Fruit fly (Drosophila melanogaster): ENCODE data around the gene CG31415.
A peak's percentile ranks its signal among the peaks of the same experiment; 100 is the strongest.

CG31415 gene

dm6 chr3R:9743217-9743616 is at the start of gene CG31415:
CG31415 (plus strand) TSS chr3R:9743517.
- TF ChIP-seq usp (GFP tag; optimal IDR thresholded peaks at IDR 0.05) (no peak), pan (optimal IDR thresholded peaks at IDR 0.05) (no peak), EcR (GFP tag; optimal IDR thresholded peaks at IDR 0.05) (no peak), CG8478 (optimal IDR thresholded peaks at IDR 0.05) (no peak), psq (optimal IDR thresholded peaks at IDR 0.05) (no peak), Dll (optimal IDR thresholded peaks at IDR 0.05) (no peak)

dm6 chr3R:9694999-9695398 is 48.3 kb upstream of the CG31415 start:
- no peak for TF ChIP-seq psq (optimal IDR thresholded peaks at IDR 0.05)
- TF ChIP-seq usp (GFP tag; optimal IDR thresholded peaks at IDR 0.05): no peak
- TF ChIP-seq pan (optimal IDR thresholded peaks at IDR 0.05): no peak
- TF ChIP-seq Dll (optimal IDR thresholded peaks at IDR 0.05): no peak
- no peak for TF ChIP-seq EcR (GFP tag; optimal IDR thresholded peaks at IDR 0.05)
- no peak for TF ChIP-seq CG8478 (optimal IDR thresholded peaks at IDR 0.05)

DNA sequence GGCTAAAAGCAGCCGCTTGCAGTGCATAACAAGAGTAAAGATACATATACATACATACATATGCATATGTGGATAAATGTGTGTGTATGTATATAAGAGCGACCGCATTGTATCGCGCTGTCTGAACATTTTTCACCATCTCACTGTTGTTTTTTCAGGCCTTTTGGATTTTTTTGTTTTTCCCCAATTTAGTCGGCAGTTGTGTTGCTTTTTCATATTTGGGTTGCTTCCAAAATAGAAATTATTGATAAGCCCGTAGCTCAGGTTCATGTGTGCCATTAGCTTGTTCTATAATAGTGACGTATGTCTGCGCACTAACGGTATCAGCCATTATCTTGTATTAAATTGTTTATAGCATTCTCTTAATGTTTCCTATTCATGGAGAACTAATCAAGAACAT is 42.8 kb upstream of the CG31415 start:
- TF ChIP-seq EcR (GFP tag; optimal IDR thresholded peaks at IDR 0.05) (no peak), pan (optimal IDR thresholded peaks at IDR 0.05) (no peak), usp (GFP tag; optimal IDR thresholded peaks at IDR 0.05) (no peak), Dll (optimal IDR thresholded peaks at IDR 0.05) (no peak), CG8478 (optimal IDR thresholded peaks at IDR 0.05) (no peak)

- no peak for TF ChIP-seq usp (GFP tag; optimal IDR thresholded peaks at IDR 0.05)
- no peak for TF ChIP-seq EcR (GFP tag; optimal IDR thresholded peaks at IDR 0.05)
- no peak for TF ChIP-seq CG8478 (optimal IDR thresholded peaks at IDR 0.05)
- no peak for TF ChIP-seq psq (optimal IDR thresholded peaks at IDR 0.05)
- no peak for TF ChIP-seq pan (optimal IDR thresholded peaks at IDR 0.05)
- TF ChIP-seq Dll (optimal IDR thresholded peaks at IDR 0.05): no peak
Measured at dm6 chr3R:9701148-9701703, 42.1 kb upstream of the CG31415 start.

DNA sequence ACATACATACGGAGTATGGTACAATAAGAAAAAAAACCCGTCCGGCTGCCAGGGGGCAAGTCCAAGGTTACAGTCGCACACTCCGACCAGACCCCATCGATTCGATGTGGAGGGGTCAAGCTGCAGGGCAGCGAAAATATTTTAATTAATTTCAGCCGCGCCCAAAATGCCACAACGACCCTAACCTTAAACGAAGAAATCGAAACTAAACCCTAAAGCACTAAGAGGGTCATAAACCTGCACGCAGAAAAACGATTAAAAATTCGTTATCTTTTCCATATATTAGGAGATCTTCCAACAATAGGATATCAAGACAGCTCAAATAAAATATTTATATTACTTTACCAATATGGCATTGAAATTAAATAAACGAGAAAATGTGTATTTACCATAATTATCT is 41.4 kb upstream of the CG31415 start:
- TF ChIP-seq CG8478 (optimal IDR thresholded peaks at IDR 0.05): no peak
- no peak for TF ChIP-seq EcR (GFP tag; optimal IDR thresholded peaks at IDR 0.05)
- TF ChIP-seq Dll (optimal IDR thresholded peaks at IDR 0.05): no peak
- TF ChIP-seq pan (optimal IDR thresholded peaks at IDR 0.05): no peak
- TF ChIP-seq usp (GFP tag; optimal IDR thresholded peaks at IDR 0.05): no peak
- TF ChIP-seq psq (optimal IDR thresholded peaks at IDR 0.05): no peak

dm6 chr3R:9702567-9702966 is 40.8 kb upstream of the CG31415 start:
- TF ChIP-seq usp (GFP tag; optimal IDR thresholded peaks at IDR 0.05) (no peak), psq (optimal IDR thresholded peaks at IDR 0.05) (no peak), CG8478 (optimal IDR thresholded peaks at IDR 0.05) (no peak), Dll (optimal IDR thresholded peaks at IDR 0.05) (no peak), pan (optimal IDR thresholded peaks at IDR 0.05) (no peak), EcR (GFP tag; optimal IDR thresholded peaks at IDR 0.05) (no peak)

- TF ChIP-seq Dll (optimal IDR thresholded peaks at IDR 0.05) (no peak), CG8478 (optimal IDR thresholded peaks at IDR 0.05) (no peak), EcR (GFP tag; optimal IDR thresholded peaks at IDR 0.05) (no peak), usp (GFP tag; optimal IDR thresholded peaks at IDR 0.05) (no peak), psq (optimal IDR thresholded peaks at IDR 0.05) (no peak), pan (optimal IDR thresholded peaks at IDR 0.05) (no peak)
Measured at dm6 chr3R:9703273-9703672, 40.0 kb upstream of the CG31415 start.

- TF ChIP-seq EcR (GFP tag; optimal IDR thresholded peaks at IDR 0.05): no peak
- no peak for TF ChIP-seq usp (GFP tag; optimal IDR thresholded peaks at IDR 0.05)
- peak; percentile 30 for TF ChIP-seq CG8478 (optimal IDR thresholded peaks at IDR 0.05)
- peak; percentile 14 for TF ChIP-seq Dll (optimal IDR thresholded peaks at IDR 0.05)
- no peak for TF ChIP-seq psq (optimal IDR thresholded peaks at IDR 0.05)
- TF ChIP-seq pan (optimal IDR thresholded peaks at IDR 0.05): no peak
Measured at dm6 chr3R:9704183-9705007, 38.9 kb upstream of the CG31415 start.

DNA sequence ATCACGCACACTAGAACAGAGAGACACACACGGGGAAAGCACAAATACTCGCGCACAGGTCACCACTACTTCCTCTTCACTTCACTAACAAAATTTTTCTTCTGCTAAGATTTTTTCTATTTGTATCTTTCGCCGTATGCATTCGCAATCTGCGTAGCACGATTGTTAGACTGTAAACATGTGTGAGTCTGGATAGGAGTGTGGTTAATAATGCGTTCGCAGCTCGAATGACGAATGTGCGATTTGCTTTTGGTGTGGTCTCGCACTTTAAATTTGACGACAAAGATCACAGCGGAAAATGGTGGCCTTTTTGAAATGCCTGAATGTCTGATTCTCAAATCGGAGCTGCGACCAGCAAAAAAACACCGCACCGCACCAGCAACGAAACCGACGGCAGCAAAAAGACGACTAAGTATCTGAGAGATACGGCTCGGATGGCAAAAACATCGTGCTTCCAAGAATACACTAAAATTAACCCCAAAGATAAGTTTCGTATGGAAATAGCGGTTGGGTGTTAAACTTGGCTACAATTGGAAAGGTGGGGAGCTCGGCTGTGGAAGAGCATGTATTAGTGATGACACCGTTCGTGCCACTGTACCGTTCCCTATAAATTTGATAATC is 38.2 kb upstream of the CG31415 start, which contains the start of gene Unc-115a:
Gene Unc-115a, minus strand, starts transcription at position 410 of the 621 bp plus-strand sequence.
- TF ChIP-seq EcR (GFP tag; optimal IDR thresholded peaks at IDR 0.05) (no peak), CG8478 (optimal IDR thresholded peaks at IDR 0.05) (no peak), pan (optimal IDR thresholded peaks at IDR 0.05) (no peak), psq (optimal IDR thresholded peaks at IDR 0.05) (no peak), Dll (optimal IDR thresholded peaks at IDR 0.05) (no peak), usp (GFP tag; optimal IDR thresholded peaks at IDR 0.05) (no peak)

- TF ChIP-seq CG8478 (optimal IDR thresholded peaks at IDR 0.05) (no peak), EcR (GFP tag; optimal IDR thresholded peaks at IDR 0.05) (no peak), pan (optimal IDR thresholded peaks at IDR 0.05) (no peak), Dll (optimal IDR thresholded peaks at IDR 0.05) (no peak)
Measured at dm6 chr3R:9710228-9710627, 33.1 kb upstream of the CG31415 start.

- TF ChIP-seq EcR (GFP tag; optimal IDR thresholded peaks at IDR 0.05) (no peak), psq (optimal IDR thresholded peaks at IDR 0.05) (no peak), CG8478 (optimal IDR thresholded peaks at IDR 0.05) (no peak), usp (GFP tag; optimal IDR thresholded peaks at IDR 0.05) (no peak), Dll (optimal IDR thresholded peaks at IDR 0.05) (no peak), pan (optimal IDR thresholded peaks at IDR 0.05) (no peak)
Measured at dm6 chr3R:9710886-9711285, 32.4 kb upstream of the CG31415 start, which contains the start of the genes trbd and dmt. trbd (minus strand) TSS chr3R:9711037. dmt (plus strand) TSS chr3R:9711142.
